Worm (Caenorhabditis elegans): ENCODE results near the gene mks-2.
A peak's percentile ranks its signal among the peaks of the same experiment; 100 is the strongest.

- no peak for TF ChIP-seq ama-1 (optimal IDR thresholded peaks at IDR 0.05)
- TF ChIP-seq ZK546.5 (tag; optimal IDR thresholded peaks at IDR 0.05), result no peak
- TF ChIP-seq elt-3 (tag; optimal IDR thresholded peaks at IDR 0.05), result no peak
- no peak for TF ChIP-seq aly-2 (tag; optimal IDR thresholded peaks at IDR 0.05)
- TF ChIP-seq F13H6.1 (tag; optimal IDR thresholded peaks at IDR 0.05), result peak; percentile 53
- TF ChIP-seq nhr-10 (tag; optimal IDR thresholded peaks at IDR 0.05), result no peak
- no peak for TF ChIP-seq nhr-12 (tag; optimal IDR thresholded peaks at IDR 0.05)
- no peak for TF ChIP-seq crh-2 (tag; optimal IDR thresholded peaks at IDR 0.05)
- TF ChIP-seq ztf-11 (tag; optimal IDR thresholded peaks at IDR 0.05), result no peak
- TF ChIP-seq nhr-21 (tag; optimal IDR thresholded peaks at IDR 0.05), result no peak
- TF ChIP-seq nhr-77 (tag; optimal IDR thresholded peaks at IDR 0.05), result no peak
- TF ChIP-seq fos-1 (tag; optimal IDR thresholded peaks at IDR 0.05), result no peak
- no peak for TF ChIP-seq nhr-237 (tag; optimal IDR thresholded peaks at IDR 0.05)
- TF ChIP-seq egl-27 (tag; optimal IDR thresholded peaks at IDR 0.05), result no peak
These were observed 49.0 kb downstream of the mks-2 start for ce11 chrII:6170236-6170635.
